Worm (Caenorhabditis elegans) whole organism, mixed stage, embryonic: ENCODE data around the gene C06E4.5.
"Not testable (repeated sequence)": the region's sequence is repeated elsewhere in the genome, so short reads cannot be mapped to it uniquely, and the experiment has no call there.

ENCODE experiments used
- M03D4.4 ChIP-seq: sonication (generic microtip); optimal IDR thresholded peaks from 2 replicates; lab custom pipeline; 2017; ENCODE audit warnings: mild to moderate bottlenecking, missing genetic modification characterization, missing compliant biosample characterization
- bed-3 ChIP-seq: fragments of 200-800 bp; sonication (Bioruptor generic); optimal IDR thresholded peaks from 3 replicates; lab custom pipeline; 2018; ENCODE audit warnings: mild to moderate bottlenecking, missing genetic modification characterization, moderate library complexity, missing compliant biosample characterization
- blmp-1 ChIP-seq: fragments of 150-350 bp; optimal IDR thresholded peaks from 2 replicates; lab custom pipeline; 2014; ENCODE audit warnings: missing biosample characterization, missing genetic modification characterization
- ceh-39 ChIP-seq: fragments of 150-350 bp; optimal IDR thresholded peaks from 2 replicates; lab custom pipeline; 2014; ENCODE audit warnings: missing biosample characterization, missing genetic modification characterization
- ceh-43 ChIP-seq: fragments of 200-800 bp; sonication (Bioruptor generic); optimal IDR thresholded peaks from 2 replicates; lab custom pipeline; 2018; ENCODE audit warnings: mild to moderate bottlenecking, missing genetic modification characterization, moderate library complexity, missing compliant biosample characterization
- ces-1 ChIP-seq: fragments of 150-350 bp; optimal IDR thresholded peaks from 2 replicates; lab custom pipeline; 2014; ENCODE audit warnings: missing biosample characterization, missing genetic modification reagents, missing genetic modification characterization
- cnd-1 ChIP-seq: fragments of 200-800 bp; sonication (Bioruptor generic); optimal IDR thresholded peaks from 2 replicates; lab custom pipeline; 2018; ENCODE audit warnings: mild to moderate bottlenecking, missing genetic modification characterization, missing compliant biosample characterization
- drap-1 ChIP-seq: fragments of 200-800 bp; sonication (Bioruptor generic); optimal IDR thresholded peaks from 3 replicates; lab custom pipeline; 2018; ENCODE audit warnings: mild to moderate bottlenecking, missing genetic modification characterization, missing compliant biosample characterization
- elt-1 ChIP-seq: sonication (generic microtip); optimal IDR thresholded peaks from 2 replicates; lab custom pipeline; 2017; ENCODE audit warnings: missing genetic modification characterization, mild to moderate bottlenecking, missing compliant biosample characterization, antibody characterized with exemption, moderate library complexity, borderline replicate concordance; ENCODE audit not compliant: insufficient read depth
- elt-3 ChIP-seq: fragments of 150-350 bp; optimal IDR thresholded peaks from 2 replicates; lab custom pipeline; 2014; ENCODE audit warnings: missing biosample characterization, missing genetic modification characterization
- flh-1 ChIP-seq: fragments of 200-800 bp; sonication (Bioruptor generic); optimal IDR thresholded peaks from 2 replicates; lab custom pipeline; 2018; ENCODE audit warnings: mild to moderate bottlenecking, missing genetic modification characterization, moderate library complexity, missing compliant biosample characterization
- ham-2 ChIP-seq: fragments of 200-800 bp; sonication (Bioruptor generic); optimal IDR thresholded peaks from 2 replicates; lab custom pipeline; 2018; ENCODE audit warnings: mild to moderate bottlenecking, missing genetic modification characterization, missing compliant biosample characterization
- hlh-1 ChIP-seq: fragments of 150-350 bp; optimal IDR thresholded peaks from 2 replicates; lab custom pipeline; 2014; ENCODE audit warnings: missing biosample characterization, missing genetic modification reagents, missing genetic modification characterization
- lin-13 ChIP-seq: fragments of 150-350 bp; optimal IDR thresholded peaks from 2 replicates; lab custom pipeline; 2014; ENCODE audit warnings: missing biosample characterization, missing genetic modification characterization
- lin-32 ChIP-seq: fragments of 200-800 bp; sonication (Bioruptor generic); optimal IDR thresholded peaks from 2 replicates; lab custom pipeline; 2018; ENCODE audit warnings: mild to moderate bottlenecking, missing genetic modification characterization, missing compliant biosample characterization
- lsy-2 ChIP-seq: fragments of 150-350 bp; optimal IDR thresholded peaks from 2 replicates; lab custom pipeline; 2014; ENCODE audit warnings: missing biosample characterization, missing genetic modification characterization
- mls-2 ChIP-seq: sonication (generic microtip); optimal IDR thresholded peaks from 2 replicates; lab custom pipeline; 2016; ENCODE audit warnings: mild to moderate bottlenecking, missing genetic modification characterization, moderate library complexity, missing compliant biosample characterization
- nhr-12 ChIP-seq: fragments of 150-350 bp; optimal IDR thresholded peaks from 2 replicates; lab custom pipeline; 2014; ENCODE audit warnings: missing biosample characterization, missing genetic modification characterization
- nhr-2 ChIP-seq: fragments of 150-350 bp; optimal IDR thresholded peaks from 2 replicates; lab custom pipeline; 2014; ENCODE audit warnings: missing biosample characterization, missing genetic modification characterization
- nhr-237 ChIP-seq: fragments of 150-350 bp; optimal IDR thresholded peaks from 2 replicates; lab custom pipeline; 2014; ENCODE audit warnings: missing biosample characterization, missing genetic modification characterization
- nhr-28 ChIP-seq: fragments of 150-350 bp; optimal IDR thresholded peaks from 2 replicates; lab custom pipeline; 2014; ENCODE audit warnings: missing biosample characterization, missing genetic modification characterization
- nhr-76 ChIP-seq: sonication (generic microtip); optimal IDR thresholded peaks from 2 replicates; lab custom pipeline; 2017; ENCODE audit warnings: missing biosample characterization, missing genetic modification characterization
- pha-4 ChIP-seq: fragments of 150-350 bp; optimal IDR thresholded peaks from 2 replicates; lab custom pipeline; 2018; ENCODE audit warnings: missing biosample characterization, missing genetic modification reagents, missing genetic modification characterization
- snpc-4 ChIP-seq: fragments of 150-350 bp; optimal IDR thresholded peaks from 2 replicates; lab custom pipeline; 2014; ENCODE audit warnings: missing biosample characterization, missing genetic modification characterization
- tbx-8 ChIP-seq: fragments of 200-800 bp; sonication (Bioruptor generic); optimal IDR thresholded peaks from 2 replicates; lab custom pipeline; 2018; ENCODE audit warnings: mild to moderate bottlenecking, missing genetic modification characterization, moderate library complexity, missing compliant biosample characterization
- unc-120 ChIP-seq: sonication (generic microtip); optimal IDR thresholded peaks from 2 replicates; lab custom pipeline; 2017; ENCODE audit warnings: missing genetic modification characterization, missing compliant biosample characterization; ENCODE audit not compliant: poor library complexity, severe bottlenecking
- unc-39 ChIP-seq: fragments of 150-350 bp; optimal IDR thresholded peaks from 2 replicates; lab custom pipeline; 2014; ENCODE audit warnings: missing biosample characterization, missing genetic modification characterization
- unc-62 ChIP-seq: fragments of 150-350 bp; optimal IDR thresholded peaks from 2 replicates; lab custom pipeline; 2014; ENCODE audit warnings: missing biosample characterization, missing genetic modification reagents, missing genetic modification characterization
- zip-8 ChIP-seq: fragments of 150-350 bp; optimal IDR thresholded peaks from 2 replicates; lab custom pipeline; 2014; ENCODE audit warnings: missing biosample characterization, missing genetic modification characterization
- ztf-11 ChIP-seq: fragments of 150-350 bp; optimal IDR thresholded peaks from 2 replicates; lab custom pipeline; 2014; ENCODE audit warnings: missing biosample characterization, missing genetic modification characterization

Gene C06E4.5

DNA sequence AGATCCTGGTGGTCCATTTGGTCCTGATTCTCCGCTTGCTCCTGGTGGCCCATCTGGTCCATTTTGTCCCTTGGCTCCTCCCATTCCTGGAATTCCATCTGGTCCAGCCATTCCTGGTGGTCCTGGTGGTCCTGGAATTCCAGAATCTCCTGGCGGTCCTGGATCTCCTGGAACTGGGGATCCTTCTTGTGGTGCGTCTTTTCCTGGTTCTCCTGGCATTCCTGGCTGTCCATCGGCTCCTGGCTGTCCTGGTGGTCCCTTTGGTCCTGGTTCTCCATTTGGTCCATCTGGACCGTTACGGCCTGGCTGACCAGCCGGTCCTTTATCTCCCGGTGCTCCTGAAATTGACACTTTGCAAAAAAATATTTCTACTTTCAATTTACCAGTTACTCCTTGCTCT is 9.2 kb upstream of the C06E4.5 start:
- TF ChIP-seq ces-1 (GFP tag; lab: Kevin White, UChicago) (no peak), nhr-237 (no peak), drap-1 (GFP tag; lab: Kevin White, UChicago) (no peak), pha-4 (no peak), nhr-12 (tag; lab: Kevin White, UChicago) (no peak), hlh-1 (tag; lab: Kevin White, UChicago) (no peak), nhr-2 (tag; lab: Kevin White, UChicago) (no peak), snpc-4 (tag; lab: Kevin White, UChicago) (no peak), ceh-43 (GFP tag; lab: Kevin White, UChicago) (no peak), nhr-76 (no peak)
- TF ChIP-seq, all 35 proteins: peak for 0

DNA sequence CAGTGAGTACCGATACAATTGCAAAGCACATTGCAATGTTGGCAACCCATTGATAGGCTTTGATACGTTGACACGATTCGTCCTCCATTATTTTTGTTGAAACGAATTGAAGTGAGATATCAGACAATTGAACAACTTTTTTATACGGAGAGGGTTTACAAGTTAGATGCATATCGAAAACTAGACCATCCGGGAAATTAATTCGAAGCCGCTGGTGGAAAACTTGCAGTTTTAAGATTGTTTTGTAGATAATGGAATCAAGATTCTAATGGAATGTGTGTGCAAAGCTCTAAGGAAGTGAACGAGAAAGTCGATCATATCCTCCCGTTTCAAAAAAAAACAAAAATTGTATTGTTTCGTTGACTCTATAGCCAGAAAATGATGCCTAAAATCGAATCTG is 8.2 kb upstream of the C06E4.5 start, which contains the start of gene col-114:
TSS of gene col-114 (minus strand) at position 101 of the 400 bp plus-strand sequence.
- TF ChIP-seq nhr-76 (no peak), hlh-1 (tag; lab: Kevin White, UChicago) (no peak), lin-13 (tag; lab: Kevin White, UChicago) (no peak), zip-8 (no peak), ceh-43 (GFP tag; lab: Kevin White, UChicago) (no peak), cnd-1 (no peak), lin-32 (GFP tag; lab: Kevin White, UChicago) (no peak), nhr-2 (tag; lab: Kevin White, UChicago) (no peak), M03D4.4 (no peak), ceh-39 (tag; lab: Kevin White, UChicago) (no peak), nhr-237 (no peak), ztf-11 (tag; lab: Kevin White, UChicago) (no peak)

DNA sequence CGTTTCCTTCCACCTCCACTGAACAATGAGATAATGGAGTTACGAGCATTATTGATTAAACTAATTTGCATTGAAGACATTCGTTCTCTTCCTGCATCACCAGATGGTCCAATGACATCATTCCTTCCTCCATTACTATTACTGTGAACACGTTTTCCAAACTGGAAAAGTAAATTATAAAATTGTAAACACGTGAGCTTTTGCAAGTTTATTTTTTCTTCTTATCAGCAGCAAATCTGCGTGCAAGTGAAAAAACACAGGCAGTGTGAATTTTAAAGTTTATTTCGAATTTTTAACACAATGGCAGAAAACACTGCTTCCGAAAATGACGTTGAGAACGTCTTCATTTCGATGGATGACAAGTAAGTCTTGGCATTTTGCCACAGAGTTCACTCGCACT is 7.5 kb upstream of the C06E4.5 start, which contains the start of gene D2024.1:
TSS of gene D2024.1 (plus strand) at position 301 of the 400 bp plus-strand sequence.
- TF ChIP-seq nhr-76; bed-3 (GFP tag; lab: Kevin White, UChicago); hlh-1 (tag; lab: Kevin White, UChicago): not testable (repeated sequence)

- no peak for TF ChIP-seq pha-4
- no peak for TF ChIP-seq lin-32 (GFP tag; lab: Kevin White, UChicago)
- no peak for TF ChIP-seq elt-3
- TF ChIP-seq unc-39 (tag; lab: Kevin White, UChicago), result no peak
- TF ChIP-seq nhr-2 (tag; lab: Kevin White, UChicago), result no peak
- TF ChIP-seq unc-62 (GFP tag; lab: Kevin White, UChicago), result no peak
- TF ChIP-seq zip-8, result no peak
- no peak for TF ChIP-seq tbx-8 (GFP tag; lab: Kevin White, UChicago)
- no peak for TF ChIP-seq ham-2 (GFP tag; lab: Kevin White, UChicago)
- TF ChIP-seq nhr-76, result no peak
- no peak for TF ChIP-seq blmp-1 (tag; lab: Kevin White, UChicago)
- TF ChIP-seq nhr-237, result no peak
- TF ChIP-seq hlh-1 (tag; lab: Kevin White, UChicago), result no peak
Measured at ce11 chrIV:7250158-7250557, 4.6 kb upstream of the C06E4.5 start, which contains the start of gene D2024.18. D2024.18 (plus strand) TSS chrIV:7250458.

DNA sequence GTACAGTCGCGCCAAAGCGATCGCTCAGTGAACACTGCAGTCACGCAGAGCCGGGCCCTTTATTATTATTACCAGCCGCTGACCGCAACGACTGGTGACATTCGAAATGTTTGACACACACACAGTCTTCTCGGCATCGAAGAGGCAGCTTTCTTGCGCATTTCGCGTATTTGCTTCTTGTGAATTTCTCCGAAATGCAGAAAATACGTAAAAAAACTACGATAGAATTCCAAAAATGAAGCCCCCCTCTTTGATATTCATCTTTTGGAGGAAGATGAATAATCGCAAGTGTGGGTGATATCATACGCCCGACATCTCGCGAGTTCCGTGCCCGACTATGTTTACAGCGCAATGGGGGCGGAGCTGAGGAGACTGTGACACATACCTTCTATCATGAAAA is 1.5 kb upstream of the C06E4.5 start:
- no peak for TF ChIP-seq unc-62 (GFP tag; lab: Kevin White, UChicago)
- no peak for TF ChIP-seq nhr-2 (tag; lab: Kevin White, UChicago)
- no peak for TF ChIP-seq ceh-43 (GFP tag; lab: Kevin White, UChicago)
- TF ChIP-seq ceh-39 (tag; lab: Kevin White, UChicago), result no peak
- no peak for TF ChIP-seq nhr-237
- no peak for TF ChIP-seq cnd-1
- no peak for TF ChIP-seq pha-4
- no peak for TF ChIP-seq blmp-1 (tag; lab: Kevin White, UChicago)
- TF ChIP-seq zip-8, result no peak
- no peak for TF ChIP-seq flh-1 (GFP tag; lab: Kevin White, UChicago)
- TF ChIP-seq mls-2 (tag; lab: Kevin White, UChicago), result no peak
- TF ChIP-seq unc-120 (tag; lab: Kevin White, UChicago), result no peak
- no peak for TF ChIP-seq lsy-2
- no peak for TF ChIP-seq snpc-4 (tag; lab: Kevin White, UChicago)
- TF ChIP-seq hlh-1 (tag; lab: Kevin White, UChicago), result no peak
- no peak for TF ChIP-seq ham-2 (GFP tag; lab: Kevin White, UChicago)
- no peak for TF ChIP-seq nhr-28 (tag; lab: Kevin White, UChicago)
- TF ChIP-seq nhr-76, result no peak
- TF ChIP-seq bed-3 (GFP tag; lab: Kevin White, UChicago), result no peak
- no peak for TF ChIP-seq elt-1 (tag; lab: Kevin White, UChicago)
- TF ChIP-seq, all 35 proteins: peak for 0
